Fruit fly (Drosophila melanogaster) whole organism, embryonic: ENCODE results near the gene Helz.

Experiments
- Adf1 ChIP-seq: fragments of 200-800 bp; sonication (Bioruptor generic); IDR thresholded peaks from 2 replicates; pipeline ENCODE4 v1.3.6; 2022; ENCODE audit warnings: missing biosample characterization, missing genetic modification characterization
- Atf6 ChIP-seq: fragments of 200-800 bp; sonication (Bioruptor generic); IDR thresholded peaks from 2 replicates; pipeline ENCODE4 v1.3.6; 2022; ENCODE audit warnings: missing biosample characterization, missing genetic modification characterization
- BEAF-32 ChIP-seq: fragments of 200-800 bp; sonication (Bioruptor generic); optimal IDR thresholded peaks from 3 replicates; lab custom pipeline; 2017; ENCODE audit warnings: missing biosample characterization, missing genetic modification characterization, mild to moderate bottlenecking, moderate library complexity, missing genetic modification reagents
- CG10654 ChIP-seq: fragments of 200-800 bp; sonication (Bioruptor generic); optimal IDR thresholded peaks from 2 replicates; lab custom pipeline; 2016; ENCODE audit warnings: missing biosample characterization, missing genetic modification characterization
- CG14014 ChIP-seq: fragments of 200-800 bp; sonication (Bioruptor generic); IDR thresholded peaks from 2 replicates; pipeline ENCODE4 v1.3.6; 2022; ENCODE audit warnings: missing biosample characterization, missing genetic modification characterization
- CG14441 ChIP-seq: fragments of 200-800 bp; sonication (Bioruptor generic); IDR thresholded peaks from 2 replicates; pipeline ENCODE4 v1.3.6; 2022; ENCODE audit warnings: missing biosample characterization, missing genetic modification characterization
- CG15269 ChIP-seq: fragments of 200-800 bp; sonication (Bioruptor generic); optimal IDR thresholded peaks from 2 replicates; lab custom pipeline; 2018; ENCODE audit warnings: missing biosample characterization, mild to moderate bottlenecking, missing genetic modification characterization, moderate library complexity
- CG16863 ChIP-seq: fragments of 200-800 bp; sonication (Bioruptor generic); optimal IDR thresholded peaks from 3 replicates; lab custom pipeline; 2016; ENCODE audit warnings: missing biosample characterization, missing genetic modification characterization
- CG17385 ChIP-seq: fragments of 200-800 bp; sonication (Bioruptor generic); optimal IDR thresholded peaks from 3 replicates; lab custom pipeline; 2018; ENCODE audit warnings: missing biosample characterization, mild to moderate bottlenecking, missing genetic modification characterization
- CG17612 ChIP-seq: fragments of 200-800 bp; sonication (Bioruptor generic); IDR thresholded peaks from 2 replicates; pipeline ENCODE4 v1.3.6; 2022; ENCODE audit warnings: missing biosample characterization, missing genetic modification characterization
- CG1792 ChIP-seq: fragments of 200-800 bp; sonication (Bioruptor generic); optimal IDR thresholded peaks from 2 replicates; lab custom pipeline; 2016; ENCODE audit warnings: missing biosample characterization, missing genetic modification characterization
- CG4854 ChIP-seq: fragments of 200-800 bp; sonication (Bioruptor generic); optimal IDR thresholded peaks from 2 replicates; lab custom pipeline; 2016; ENCODE audit warnings: missing biosample characterization, missing genetic modification characterization, inconsistent platforms
- CG6254 ChIP-seq: fragments of 200-800 bp; sonication (Bioruptor generic); optimal IDR thresholded peaks from 3 replicates; lab custom pipeline; 2017; ENCODE audit warnings: mild to moderate bottlenecking, missing biosample characterization, missing genetic modification reagents, missing genetic modification characterization
- CG7372 ChIP-seq: fragments of 200-800 bp; sonication (Bioruptor generic); IDR thresholded peaks from 2 replicates; pipeline ENCODE4 v1.3.6; 2022; ENCODE audit warnings: missing biosample characterization, missing genetic modification characterization
- CG8944 ChIP-seq: fragments of 200-800 bp; sonication (Bioruptor generic); optimal IDR thresholded peaks from 3 replicates; lab custom pipeline; 2016; ENCODE audit warnings: missing biosample characterization, missing genetic modification characterization
- CG9609 ChIP-seq: fragments of 200-800 bp; sonication (Bioruptor generic); optimal IDR thresholded peaks from 3 replicates; lab custom pipeline; 2016; ENCODE audit warnings: missing biosample characterization, missing genetic modification characterization
- Chrac-16 ChIP-seq: fragments of 200-800 bp; sonication (Bioruptor generic); optimal IDR thresholded peaks from 3 replicates; lab custom pipeline; 2016; ENCODE audit warnings: missing biosample characterization, missing genetic modification characterization
- Eip74EF ChIP-seq, 2 experiments: fragments of 200-800 bp in 1 of 2; fragments of >200 bp in 1 of 2; sonication (Bioruptor generic) in 1 of 2; optimal IDR thresholded peaks; 2 replicates each; lab custom pipeline; 2017 to 2019; ENCODE audit warnings: missing biosample characterization in 2 of 2, missing genetic modification characterization in 2 of 2, mild to moderate bottlenecking in 1 of 2, moderate library complexity in 1 of 2
- HLH3B ChIP-seq: fragments of 200-800 bp; sonication (Bioruptor generic); IDR thresholded peaks from 2 replicates; pipeline ENCODE4 v1.3.6; 2022; ENCODE audit warnings: missing biosample characterization, missing genetic modification characterization
- HLH4C ChIP-seq: fragments of 200-800 bp; sonication (Bioruptor generic); IDR thresholded peaks from 3 replicates; pipeline ENCODE4 v1.3.6; 2022; ENCODE audit warnings: missing biosample characterization, missing genetic modification characterization; ENCODE audit not compliant: partially characterized antibody
- Hr78 ChIP-seq, 2 experiments: fragments of 200-800 bp in 1 of 2; fragments of >200 bp in 1 of 2; sonication (Bioruptor generic) in 1 of 2; optimal IDR thresholded peaks; 2 replicates each; lab custom pipeline; 2017 to 2019; ENCODE audit warnings: missing biosample characterization in 2 of 2, missing genetic modification characterization in 2 of 2, mild to moderate bottlenecking in 1 of 2, moderate library complexity in 1 of 2
- Mes4 ChIP-seq: fragments of 200-800 bp; sonication (Bioruptor generic); optimal IDR thresholded peaks from 2 replicates; lab custom pipeline; 2016; ENCODE audit warnings: missing biosample characterization, missing genetic modification characterization
- Ptx1 ChIP-seq: fragments of 200-800 bp; sonication (Bioruptor generic); IDR thresholded peaks from 2 replicates; pipeline ENCODE4 v1.3.6; 2022; ENCODE audit warnings: missing biosample characterization, missing genetic modification characterization
- Rx ChIP-seq: fragments of 200-800 bp; sonication (Bioruptor generic); IDR thresholded peaks from 2 replicates; pipeline ENCODE4 v1.3.6; 2022; ENCODE audit warnings: missing biosample characterization, missing genetic modification characterization
- Xbp1 ChIP-seq: fragments of 200-800 bp; sonication (Bioruptor generic); optimal IDR thresholded peaks from 3 replicates; lab custom pipeline; 2016; ENCODE audit warnings: missing biosample characterization, mild to moderate bottlenecking, missing genetic modification characterization
- ac ChIP-seq: fragments of 200-800 bp; sonication (Bioruptor generic); optimal IDR thresholded peaks from 3 replicates; lab custom pipeline; 2017; ENCODE audit warnings: missing biosample characterization, mild to moderate bottlenecking, missing genetic modification characterization
- al ChIP-seq: fragments of 200-800 bp; sonication (Bioruptor generic); IDR thresholded peaks from 2 replicates; pipeline ENCODE4 v1.3.6; 2022; ENCODE audit warnings: missing biosample characterization, missing genetic modification characterization
- bbx ChIP-seq: fragments of 200-800 bp; sonication (Bioruptor generic); IDR thresholded peaks from 2 replicates; pipeline ENCODE4 v1.3.6; 2022; ENCODE audit warnings: missing biosample characterization, missing genetic modification characterization; ENCODE audit not compliant: partially characterized antibody
- dmrt99B ChIP-seq: fragments of 200-800 bp; sonication (Bioruptor generic); optimal IDR thresholded peaks from 2 replicates; lab custom pipeline; 2018; ENCODE audit warnings: missing biosample characterization, mild to moderate bottlenecking, missing genetic modification characterization, moderate library complexity
- dysf ChIP-seq: fragments of 200-800 bp; sonication (Bioruptor generic); IDR thresholded peaks from 3 replicates; pipeline ENCODE4 v1.3.6; 2022; ENCODE audit warnings: missing biosample characterization, missing genetic modification characterization
- gem ChIP-seq: fragments of 200-800 bp; sonication (Bioruptor generic); optimal IDR thresholded peaks from 2 replicates; lab custom pipeline; 2019; ENCODE audit warnings: missing biosample characterization, mild to moderate bottlenecking, missing genetic modification characterization, moderate library complexity
- mld ChIP-seq: fragments of 200-800 bp; sonication (Bioruptor generic); IDR thresholded peaks from 3 replicates; pipeline ENCODE4 v1.3.6; 2022; ENCODE audit warnings: missing biosample characterization, missing genetic modification characterization; ENCODE audit not compliant: partially characterized antibody
- nmo ChIP-seq: fragments of 200-800 bp; sonication (Bioruptor generic); optimal IDR thresholded peaks from 2 replicates; lab custom pipeline; 2018; ENCODE audit warnings: missing biosample characterization, mild to moderate bottlenecking, missing genetic modification characterization, moderate library complexity
- otp ChIP-seq: fragments of 200-800 bp; sonication (Bioruptor generic); IDR thresholded peaks from 3 replicates; pipeline ENCODE4, ENCODE4 v1.3.6; 2022; ENCODE audit warnings: missing biosample characterization, missing genetic modification characterization
- pan ChIP-seq, 4 experiments: fragments of >200 bp in 3 of 4; fragments of 200-800 bp in 1 of 4; sonication (Bioruptor generic) in 1 of 4; optimal IDR thresholded peaks in 3 of 4; IDR thresholded peaks in 1 of 4; 2 replicates each; pipeline versions ENCODE4 v1.3.6 to Lab custom; 2017 to 2022; ENCODE audit warnings: missing biosample characterization in 2 of 4, missing genetic modification characterization in 2 of 4, mixed read lengths in 1 of 4
- peb ChIP-seq: fragments of 200-800 bp; sonication (Bioruptor generic); IDR thresholded peaks from 2 replicates; pipeline ENCODE4 v1.3.6; 2022; ENCODE audit warnings: missing biosample characterization, missing genetic modification characterization
- ranshi ChIP-seq: fragments of 200-800 bp; sonication (Bioruptor generic); IDR thresholded peaks from 2 replicates; pipeline ENCODE4 v1.3.6; 2022; ENCODE audit warnings: missing biosample characterization, missing genetic modification characterization
- rib ChIP-seq: fragments of 200-800 bp; sonication (Bioruptor generic); IDR thresholded peaks from 2 replicates; pipeline ENCODE4 v1.3.6; 2022; ENCODE audit warnings: missing biosample characterization, missing genetic modification characterization
- sc ChIP-seq, 3 experiments: fragments of >200 bp in 2 of 3; fragments of 200-800 bp in 1 of 3; sonication (Bioruptor generic) in 1 of 3; optimal IDR thresholded peaks; 2 replicates in 2 of 3; 3 replicates in 1 of 3; lab custom pipeline; 2017; ENCODE audit warnings: mild to moderate bottlenecking in 1 of 3, missing biosample characterization in 1 of 3, missing genetic modification characterization in 1 of 3, missing genetic modification reagents in 1 of 3
- slbo ChIP-seq: fragments of 200-800 bp; sonication (Bioruptor generic); IDR thresholded peaks from 2 replicates; pipeline ENCODE4 v1.3.6; 2022; ENCODE audit warnings: missing biosample characterization, missing genetic modification characterization
- sr ChIP-seq: fragments of 200-800 bp; sonication (Bioruptor generic); IDR thresholded peaks from 3 replicates; pipeline ENCODE4 v1.3.6; 2022; ENCODE audit warnings: missing biosample characterization, missing genetic modification characterization
- ssp ChIP-seq: fragments of 200-800 bp; sonication (Bioruptor generic); IDR thresholded peaks from 2 replicates; pipeline ENCODE4 v1.3.6; 2022; ENCODE audit warnings: missing biosample characterization, missing genetic modification characterization
- tap ChIP-seq: fragments of 200-800 bp; optimal IDR thresholded peaks from 3 replicates; lab custom pipeline; 2019; ENCODE audit warnings: missing biosample characterization, mild to moderate bottlenecking, missing genetic modification characterization, moderate library complexity
- trh ChIP-seq: fragments of 200-800 bp; sonication (Bioruptor generic); optimal IDR thresholded peaks from 2 replicates; lab custom pipeline; 2016; ENCODE audit warnings: missing biosample characterization, missing genetic modification characterization
- vnd ChIP-seq: fragments of 200-800 bp; sonication (Bioruptor generic); IDR thresholded peaks from 3 replicates; pipeline ENCODE4 v1.3.6; 2022; ENCODE audit warnings: missing biosample characterization, missing genetic modification characterization; ENCODE audit not compliant: partially characterized antibody
- yki ChIP-seq: fragments of >200 bp; optimal IDR thresholded peaks from 3 replicates; lab custom pipeline; 2018
- z ChIP-seq: fragments of 200-800 bp; sonication (Bioruptor generic); IDR thresholded peaks from 3 replicates; pipeline ENCODE4 v1.3.6; 2022; ENCODE audit warnings: missing biosample characterization, missing genetic modification characterization

Gene Helz

DNA sequence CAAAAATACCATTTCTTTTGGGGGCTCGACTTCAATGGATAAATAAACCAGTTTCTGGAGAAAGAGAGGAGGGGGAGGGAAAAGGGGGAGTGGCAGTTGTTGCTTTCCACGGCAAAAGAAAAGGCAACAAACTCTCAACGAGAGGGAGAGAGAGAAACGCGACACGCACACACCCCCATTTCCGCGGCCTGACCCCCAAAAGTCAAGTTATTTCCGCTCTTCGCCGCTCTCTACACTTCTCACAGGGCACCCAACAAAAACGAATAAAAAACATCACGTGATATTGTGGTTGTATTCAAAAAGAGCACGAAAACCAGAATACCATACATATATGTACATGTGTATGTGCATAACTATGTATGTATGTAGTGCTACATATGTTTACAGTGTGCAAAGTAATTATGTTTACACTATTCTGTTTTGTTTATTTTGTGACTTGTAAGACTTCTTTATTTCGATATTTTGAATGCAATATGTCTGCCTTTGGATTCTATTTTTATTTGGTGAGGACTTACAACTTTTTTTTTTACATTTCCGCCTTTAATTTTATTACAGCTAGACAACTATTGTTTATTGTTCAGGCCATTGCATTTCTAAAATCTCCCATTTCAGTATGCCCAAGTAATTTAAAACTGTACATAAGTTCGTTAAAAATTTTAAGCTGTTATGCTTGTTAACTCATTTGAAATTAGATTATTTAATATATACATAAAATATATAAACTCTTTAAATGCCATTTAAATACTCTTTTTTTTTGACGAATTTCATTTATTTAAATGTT lies 8.5 kb upstream of the Helz start (continued):
- TF ChIP-seq Hr78 (GFP tag; optimal IDR thresholded peaks at IDR 0.05; lab: Kevin White, UChicago) (peak in 1 of 2 experiments; percentile 97), z (peak; percentile 47; the same call in 1 of the 3 replicates), Mes4 (GFP tag; lab: Kevin White, UChicago) (peak; percentile 59), Atf6 (GFP tag; lab: Robert Waterston, UW) (peak; percentile 35; the same call in 1 of the 2 replicates), ac (GFP tag; lab: Kevin White, UChicago) (peak; percentile 16), HLH3B (GFP tag; lab: Robert Waterston, UW) (no peak; the same call in 1 of the 2 replicates), peb (GFP tag; lab: Robert Waterston, UW) (no peak), ssp (GFP tag; lab: Robert Waterston, UW) (no peak), nmo (GFP tag; lab: Kevin White, UChicago) (peak; percentile 82), CG17612 (GFP tag; lab: Robert Waterston, UW) (no peak), pan (optimal IDR thresholded peaks at IDR 0.05; lab: Kevin White, UChicago) (no peak), pan (GFP tag; optimal IDR thresholded peaks at IDR 0.05 in 1 of 2, IDR thresholded peaks at IDR 0.05 in 1 of 2) (peak in 1 of 2 experiments; percentile 42), BEAF-32 (peak; percentile 13), slbo (GFP tag; lab: Robert Waterston, UW) (peak; percentile 56), al (GFP tag; lab: Robert Waterston, UW) (no peak; the same call in 1 of the 2 replicates), CG15269 (tag; lab: Kevin White, UChicago) (peak; percentile 76), Eip74EF (GFP tag; optimal IDR thresholded peaks at IDR 0.05; lab: Kevin White, UChicago) (peak in 1 of 2 experiments; percentile 98), CG8944 (peak; percentile 4), dysf (GFP tag; lab: Robert Waterston, UW) (peak; percentile 77), CG14441 (GFP tag; lab: Robert Waterston, UW) (peak; percentile 43; the same call in 1 of the 2 replicates), rib (peak; percentile 55), HLH4C (GFP tag; lab: Robert Waterston, UW) (no peak), Ptx1 (GFP tag; lab: Robert Waterston, UW) (peak; percentile 36; the same call in 1 of the 2 replicates), CG7372 (0 out of 2 replicates have a peak, but pooled peaks have one; percentile 23), CG6254 (peak; percentile 94), CG1792 (GFP tag; lab: Kevin White, UChicago) (no peak), yki (no peak), Adf1 (GFP tag; lab: Robert Waterston, UW) (no peak; the same call in 1 of the 2 replicates), CG10654 (peak; percentile 2), CG17385 (GFP tag; lab: Kevin White, UChicago) (peak; percentile 72), CG16863 (GFP tag; lab: Kevin White, UChicago) (peak; percentile 33), ranshi (GFP tag; lab: Robert Waterston, UW) (no peak), Rx (GFP tag; lab: Robert Waterston, UW) (no peak), gem (tag; lab: Kevin White, UChicago) (peak; percentile 80), vnd (GFP tag; lab: Robert Waterston, UW) (no peak), CG4854 (GFP tag; lab: Kevin White, UChicago) (no peak), bbx (GFP tag; lab: Robert Waterston, UW) (no peak), dmrt99B (tag; lab: Kevin White, UChicago) (peak; percentile 79), Chrac-16 (GFP tag; lab: Kevin White, UChicago) (peak; percentile 36), otp (no peak; the same call in 2 of the 3 replicates), sr (GFP tag; lab: Robert Waterston, UW) (no peak; the same call in 2 of the 3 replicates), mld (GFP tag; lab: Robert Waterston, UW) (no peak), trh (GFP tag; lab: Kevin White, UChicago) (peak; percentile 45), sc (optimal IDR thresholded peaks at IDR 0.05; lab: Kevin White, UChicago) (no peak), sc (GFP tag; optimal IDR thresholded peaks at IDR 0.05; lab: Kevin White, UChicago) (peak; percentile 66), CG9609 (GFP tag; lab: Kevin White, UChicago) (peak; percentile 30), tap (no peak), CG14014 (GFP tag; lab: Robert Waterston, UW) (peak; percentile 52; the same call in 1 of the 2 replicates), Xbp1 (GFP tag; lab: Kevin White, UChicago) (peak; percentile 62)
